Worm (Caenorhabditis elegans) whole organism, L2 larva: ENCODE results near the gene gpa-9.

Experiments used
- ama-1 ChIP-seq: fragments of 150-350 bp; optimal IDR thresholded peaks from 2 replicates; lab custom pipeline; 2018; ENCODE audit warnings: inconsistent platforms
- ceh-82 ChIP-seq: fragments of 150-350 bp; optimal IDR thresholded peaks from 2 replicates; lab custom pipeline; 2014; ENCODE audit warnings: missing biosample characterization, missing genetic modification characterization
- fos-1 ChIP-seq: fragments of 150-350 bp; optimal IDR thresholded peaks from 2 replicates; lab custom pipeline; 2014; ENCODE audit warnings: missing biosample characterization, missing genetic modification characterization
- lin-13 ChIP-seq: fragments of 150-350 bp; optimal IDR thresholded peaks from 2 replicates; lab custom pipeline; 2014; ENCODE audit warnings: missing biosample characterization, missing genetic modification reagents, missing genetic modification characterization
- lsy-2 ChIP-seq, 2 experiments: fragments of 150-350 bp in 1 of 2; sonication (generic microtip) in 1 of 2; optimal IDR thresholded peaks; 2 replicates each; lab custom pipeline; 2014 to 2017; ENCODE audit warnings: missing biosample characterization in 2 of 2, missing genetic modification characterization in 2 of 2
- nhr-11 ChIP-seq: fragments of 150-350 bp; optimal IDR thresholded peaks from 2 replicates; lab custom pipeline; 2014; ENCODE audit warnings: missing biosample characterization, missing genetic modification characterization
- nhr-12 ChIP-seq: fragments of 150-350 bp; optimal IDR thresholded peaks from 2 replicates; lab custom pipeline; 2014; ENCODE audit warnings: missing biosample characterization, missing genetic modification characterization
- nhr-25 ChIP-seq: fragments of 150-350 bp; sonication (generic microtip); optimal IDR thresholded peaks from 3 replicates; lab custom pipeline; 2014; ENCODE audit warnings: missing biosample characterization, missing genetic modification characterization

ce11 chrV:12695968-12696367, 46.9 kb upstream of the gpa-9 start, which contains the start of gene K10C8.4:
- TF ChIP-seq nhr-11 (tag; lab: Kevin White, UChicago) (no peak), ceh-82 (tag; lab: Kevin White, UChicago) (no peak), lsy-2 (tag; optimal IDR thresholded peaks at IDR 0.05; lab: Kevin White, UChicago) (no peak), fos-1 (tag; lab: Kevin White, UChicago) (no peak), ama-1 (no peak), lin-13 (GFP tag; lab: Kevin White, UChicago) (no peak), nhr-25 (tag; lab: Kevin White, UChicago) (no peak), nhr-12 (tag; lab: Kevin White, UChicago) (no peak)
